Worm (Caenorhabditis elegans): ENCODE results near the gene cnc-2.

cnc-2 gene

DNA sequence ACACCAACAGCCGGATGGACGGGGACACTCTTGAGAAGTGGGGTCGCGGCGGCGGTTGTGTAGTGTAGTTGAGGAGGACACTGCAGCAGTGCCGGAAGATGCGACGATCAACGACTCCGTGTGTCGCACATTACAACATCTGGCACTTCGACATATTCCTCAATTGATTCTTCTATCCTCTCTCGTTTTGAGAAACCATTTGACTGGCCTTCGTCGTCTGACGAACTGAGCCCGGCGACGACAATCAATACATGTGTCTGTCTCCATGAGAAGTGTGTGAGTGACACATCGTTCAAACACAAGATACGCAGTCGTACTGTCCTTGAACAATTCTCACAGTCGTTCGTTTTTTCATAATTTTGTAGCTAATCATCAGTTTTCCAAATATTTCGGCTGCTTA, 22.6 kb upstream of the cnc-2 start:
- TF ChIP-seq him-1 (tag; optimal IDR thresholded peaks at IDR 0.05), result no peak
- no peak for TF ChIP-seq dao-5 (tag; optimal IDR thresholded peaks at IDR 0.05)
- no peak for TF ChIP-seq W03F9.2 (tag; optimal IDR thresholded peaks at IDR 0.05)

DNA sequence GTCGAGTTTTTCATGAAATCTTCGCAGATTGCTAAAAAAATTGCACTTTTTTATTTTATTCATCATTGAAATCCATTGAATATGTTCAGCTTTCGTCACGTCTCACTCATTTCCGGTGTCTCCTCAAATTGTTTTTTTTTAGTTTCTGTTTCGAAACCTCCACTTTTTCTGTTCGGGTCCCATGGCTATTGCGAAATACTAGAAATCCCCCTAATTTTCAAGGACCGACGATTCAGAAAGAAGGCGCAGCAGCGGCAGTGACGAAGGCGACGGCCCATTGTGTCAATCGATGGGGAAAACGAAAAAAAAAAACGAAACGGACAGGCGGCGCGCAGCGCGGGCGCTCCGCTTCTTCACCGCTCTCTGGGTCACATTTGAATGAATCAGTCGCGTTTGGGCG, 22.0 kb upstream of the cnc-2 start:
- TF ChIP-seq dao-5 (tag; optimal IDR thresholded peaks at IDR 0.05) (no peak), W03F9.2 (tag; optimal IDR thresholded peaks at IDR 0.05) (no peak), him-1 (tag; optimal IDR thresholded peaks at IDR 0.05) (no peak)

DNA sequence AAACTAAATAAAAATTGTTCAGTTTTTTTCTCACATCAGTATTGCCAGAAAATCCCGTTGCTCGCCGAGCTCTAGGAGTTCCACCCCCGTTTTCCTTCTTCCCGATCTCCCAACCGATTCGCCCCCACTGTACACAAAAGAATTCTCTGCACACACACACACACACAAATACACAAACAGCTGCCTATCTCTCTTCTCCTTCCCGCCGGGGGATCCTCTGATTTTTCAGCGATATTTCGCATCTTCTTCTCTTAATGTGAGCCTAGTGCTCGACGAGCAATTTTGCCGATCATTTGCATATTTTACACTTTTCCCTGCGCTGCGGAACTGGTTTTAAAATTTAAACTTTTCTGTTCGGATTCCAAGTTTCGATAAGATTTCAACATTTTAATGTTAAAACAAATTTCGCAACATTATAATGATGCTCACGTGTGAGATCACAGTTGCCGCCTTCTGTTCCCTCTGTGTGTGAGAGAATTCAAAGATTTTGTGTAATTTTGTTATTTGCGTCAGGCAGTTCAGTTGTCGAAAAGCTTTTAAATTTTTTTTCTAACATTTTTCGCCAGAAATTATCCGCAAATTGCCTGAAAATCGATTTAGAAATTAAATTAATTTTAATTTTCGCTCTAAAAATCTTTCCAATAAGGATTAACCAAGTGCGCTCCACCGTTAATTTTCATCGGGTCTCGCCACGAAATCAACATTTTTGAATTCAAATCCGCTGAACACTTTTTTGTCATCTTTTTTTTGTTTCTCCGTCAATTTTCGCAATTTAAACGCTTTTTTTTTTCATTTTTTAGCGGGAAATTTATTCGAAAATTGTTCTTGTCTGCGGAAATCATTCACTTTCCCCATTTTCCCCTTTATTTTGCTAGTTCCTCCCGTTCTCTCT, 21.3 kb upstream of the cnc-2 start:
- TF ChIP-seq W03F9.2 (tag; optimal IDR thresholded peaks at IDR 0.05), result peak; percentile 45
- TF ChIP-seq dao-5 (tag; optimal IDR thresholded peaks at IDR 0.05), result no peak

DNA sequence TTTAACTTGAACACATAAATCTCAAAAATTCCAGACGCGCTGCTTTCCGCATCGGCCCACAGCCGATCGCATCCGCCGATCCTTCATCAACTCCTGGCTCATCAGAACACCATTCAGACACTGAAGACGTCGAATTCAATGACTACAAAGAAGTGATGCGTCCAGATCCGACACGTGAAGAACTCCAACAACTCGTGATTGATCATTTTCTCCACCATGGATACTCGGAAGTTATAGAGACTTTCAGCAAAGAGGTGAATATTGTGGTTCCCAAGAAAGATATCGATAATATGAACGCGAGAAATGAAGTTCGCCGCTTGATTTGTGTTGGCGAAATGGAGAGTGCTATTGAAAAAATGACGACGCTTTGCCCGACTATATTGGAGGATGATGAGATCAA, 18.9 kb upstream of the cnc-2 start:
- no peak for TF ChIP-seq W03F9.2 (tag; optimal IDR thresholded peaks at IDR 0.05)
- no peak for TF ChIP-seq him-1 (tag; optimal IDR thresholded peaks at IDR 0.05)
- no peak for TF ChIP-seq dao-5 (tag; optimal IDR thresholded peaks at IDR 0.05)

DNA sequence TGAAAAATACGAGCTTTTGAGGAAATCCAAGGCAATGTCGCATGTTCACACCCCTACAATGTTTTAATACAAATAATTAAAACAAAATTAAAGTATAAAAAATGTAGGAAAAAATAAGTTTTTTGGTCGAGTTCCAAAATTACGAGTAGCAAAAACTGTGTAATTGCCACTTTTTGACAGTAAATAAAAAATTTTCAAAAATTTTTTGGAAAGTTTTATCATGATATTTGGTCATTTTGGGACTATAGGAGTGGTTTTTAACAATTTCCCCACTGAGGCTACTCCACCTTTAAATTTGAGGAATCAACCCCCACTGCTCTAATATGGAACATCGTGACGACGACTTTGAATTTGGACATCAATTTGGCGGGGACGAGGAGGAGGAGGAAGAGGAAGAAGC, 17.5 kb upstream of the cnc-2 start, which contains the start of gene gid-8:
Gene gid-8, plus strand, starts transcription at position 301 of the 400 bp plus-strand sequence.
- TF ChIP-seq dao-5 (tag; optimal IDR thresholded peaks at IDR 0.05), result no peak
- TF ChIP-seq W03F9.2 (tag; optimal IDR thresholded peaks at IDR 0.05), result no peak
- TF ChIP-seq him-1 (tag; optimal IDR thresholded peaks at IDR 0.05), result no peak

DNA sequence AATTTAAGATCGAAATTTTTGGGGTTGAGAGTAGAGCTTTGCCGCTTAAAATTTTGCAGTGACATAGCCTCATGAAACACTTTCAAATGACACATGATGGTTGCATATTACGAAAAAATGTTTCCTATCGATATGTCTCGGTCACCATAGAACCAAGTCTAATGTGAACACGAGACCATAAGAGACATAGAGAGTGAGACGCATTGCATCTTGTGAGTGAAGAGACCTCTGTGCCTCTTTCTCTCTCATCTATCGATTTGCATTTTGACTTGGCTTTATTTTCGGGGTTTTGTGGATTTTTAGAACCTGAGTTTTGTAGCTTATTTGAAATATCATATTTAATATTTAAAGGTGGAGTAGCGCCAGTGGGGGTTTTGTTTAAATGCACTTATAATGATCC, 17.0 kb upstream of the cnc-2 start:
- no peak for TF ChIP-seq W03F9.2 (tag; optimal IDR thresholded peaks at IDR 0.05)
- no peak for TF ChIP-seq him-1 (tag; optimal IDR thresholded peaks at IDR 0.05)
- no peak for TF ChIP-seq dao-5 (tag; optimal IDR thresholded peaks at IDR 0.05)

DNA sequence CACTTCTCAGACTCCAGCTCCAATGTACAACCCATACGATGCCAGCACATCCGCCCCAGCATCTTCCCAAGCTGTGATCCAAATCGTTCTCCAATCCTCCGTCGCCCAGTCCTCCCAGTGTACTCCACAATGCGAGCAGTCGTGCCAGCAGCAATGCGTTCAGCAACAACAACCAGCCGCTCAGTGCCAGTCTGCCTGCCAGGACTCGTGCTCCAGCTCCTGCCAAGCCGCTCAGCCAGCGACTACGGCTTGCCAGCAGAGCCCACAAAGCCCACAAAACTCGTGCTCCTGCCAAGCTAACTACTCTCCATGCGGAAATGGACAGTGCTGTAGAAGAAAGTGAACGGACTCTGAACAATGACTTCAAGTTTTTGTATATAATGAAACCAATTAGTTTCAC, 15.9 kb upstream of the cnc-2 start:
- TF ChIP-seq W03F9.2 (tag; optimal IDR thresholded peaks at IDR 0.05), result no peak
- TF ChIP-seq dao-5 (tag; optimal IDR thresholded peaks at IDR 0.05), result no peak
- no peak for TF ChIP-seq him-1 (tag; optimal IDR thresholded peaks at IDR 0.05)

DNA sequence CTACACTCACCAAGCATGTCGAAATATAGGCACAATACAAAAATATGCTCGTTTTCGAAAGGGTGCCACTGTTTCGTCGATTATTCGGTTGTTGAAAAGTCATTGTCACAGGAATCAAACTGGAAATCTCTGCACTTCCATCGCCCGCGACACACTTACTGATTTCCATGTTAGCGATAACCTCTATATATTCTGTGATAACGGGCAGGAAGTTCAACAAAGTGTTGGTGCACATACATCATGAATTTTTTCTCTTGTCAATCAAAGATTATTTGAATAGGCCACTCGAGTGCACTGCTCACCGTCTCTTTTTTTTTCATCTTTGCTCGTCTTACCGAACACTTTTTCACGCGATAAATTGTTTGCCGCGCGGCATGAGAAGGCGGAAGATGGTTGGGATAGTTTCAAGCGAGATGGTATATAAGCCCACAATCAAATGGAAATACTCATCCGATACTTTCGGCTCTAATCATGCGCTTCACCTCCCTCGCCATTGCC, 14.6 kb upstream of the cnc-2 start, which contains the start of the genes fpn-1.2 and pqn-54:
Gene fpn-1.2, minus strand, starts transcription at position 157 of the 498 bp plus-strand sequence.
Gene pqn-54, plus strand, starts transcription at position 448 of the 498 bp plus-strand sequence.
- no peak for TF ChIP-seq him-1 (tag; optimal IDR thresholded peaks at IDR 0.05)
- no peak for TF ChIP-seq dao-5 (tag; optimal IDR thresholded peaks at IDR 0.05)
- TF ChIP-seq W03F9.2 (tag; optimal IDR thresholded peaks at IDR 0.05), result no peak

DNA sequence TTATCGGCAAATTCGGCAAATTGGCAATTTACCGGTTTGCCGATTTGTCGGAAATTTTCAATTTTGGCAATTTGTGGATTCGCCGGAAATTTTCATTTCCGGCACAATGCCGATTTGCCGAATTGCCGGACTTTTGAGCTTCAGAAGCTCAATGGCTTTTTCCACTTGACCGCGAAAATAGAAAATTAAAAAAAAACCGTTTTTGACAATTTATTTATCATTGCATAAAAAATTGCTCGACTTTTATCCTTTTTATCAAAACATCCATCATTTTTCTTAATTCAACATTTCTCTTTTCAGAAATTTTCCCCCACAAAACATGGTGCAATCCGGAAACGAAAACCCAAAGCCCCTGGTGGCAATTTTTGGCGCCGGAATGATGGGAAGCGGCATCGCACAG, 10.1 kb upstream of the cnc-2 start, which contains the start of gene hacd-1:
Gene hacd-1, plus strand, starts transcription at position 301 of the 400 bp plus-strand sequence.
- TF ChIP-seq him-1 (tag; optimal IDR thresholded peaks at IDR 0.05) (no peak), W03F9.2 (tag; optimal IDR thresholded peaks at IDR 0.05) (no peak), dao-5 (tag; optimal IDR thresholded peaks at IDR 0.05) (no peak)

DNA sequence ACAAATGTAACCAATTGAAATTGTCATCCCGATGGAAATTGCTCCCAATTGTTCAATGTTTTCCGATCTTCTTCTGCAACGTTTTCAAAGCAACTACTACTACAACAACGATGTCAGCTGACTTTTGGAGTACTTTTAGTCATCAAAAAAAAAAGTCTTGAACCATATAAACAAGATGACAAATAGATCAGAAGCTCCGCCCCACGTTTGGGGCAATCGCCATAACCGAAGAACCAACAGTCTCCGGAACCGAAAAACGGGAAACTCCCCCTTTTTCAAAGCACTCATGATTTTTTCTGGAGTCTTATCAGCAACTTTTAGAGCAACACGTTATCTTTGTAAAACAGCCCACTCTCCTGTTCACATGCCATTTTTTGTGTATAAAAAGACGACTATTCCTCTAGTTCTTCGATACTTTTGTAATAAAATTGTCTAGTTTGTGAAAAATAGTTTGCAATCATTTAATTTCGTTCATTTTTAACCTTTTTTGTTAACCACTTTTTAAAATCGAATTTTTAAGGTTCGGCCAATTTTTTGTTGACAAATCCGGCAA, 9.5 kb upstream of the cnc-2 start:
- TF ChIP-seq him-1 (tag; optimal IDR thresholded peaks at IDR 0.05) (no peak), dao-5 (tag; optimal IDR thresholded peaks at IDR 0.05) (no peak), W03F9.2 (tag; optimal IDR thresholded peaks at IDR 0.05) (no peak)

DNA sequence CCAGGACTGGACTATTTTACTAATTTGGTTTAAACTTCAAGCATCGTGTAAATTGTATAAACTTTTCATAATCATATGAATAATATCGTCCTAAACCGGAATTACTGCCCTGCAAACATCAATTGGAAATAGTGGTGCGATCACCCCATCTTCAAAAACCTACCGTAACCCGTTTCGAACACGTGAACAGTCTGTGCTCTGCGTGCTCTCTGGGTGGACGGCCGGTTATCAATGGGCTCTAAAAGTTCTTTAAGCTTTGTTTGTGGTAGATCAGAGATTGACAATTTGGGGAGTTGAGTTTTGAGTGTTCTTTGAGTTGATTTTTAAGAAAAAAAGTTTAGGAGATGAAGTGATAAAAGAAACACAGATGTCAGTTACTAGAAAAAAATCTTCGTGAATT, 6.6 kb upstream of the cnc-2 start:
- no peak for TF ChIP-seq W03F9.2 (tag; optimal IDR thresholded peaks at IDR 0.05)
- no peak for TF ChIP-seq him-1 (tag; optimal IDR thresholded peaks at IDR 0.05)
- no peak for TF ChIP-seq dao-5 (tag; optimal IDR thresholded peaks at IDR 0.05)

DNA sequence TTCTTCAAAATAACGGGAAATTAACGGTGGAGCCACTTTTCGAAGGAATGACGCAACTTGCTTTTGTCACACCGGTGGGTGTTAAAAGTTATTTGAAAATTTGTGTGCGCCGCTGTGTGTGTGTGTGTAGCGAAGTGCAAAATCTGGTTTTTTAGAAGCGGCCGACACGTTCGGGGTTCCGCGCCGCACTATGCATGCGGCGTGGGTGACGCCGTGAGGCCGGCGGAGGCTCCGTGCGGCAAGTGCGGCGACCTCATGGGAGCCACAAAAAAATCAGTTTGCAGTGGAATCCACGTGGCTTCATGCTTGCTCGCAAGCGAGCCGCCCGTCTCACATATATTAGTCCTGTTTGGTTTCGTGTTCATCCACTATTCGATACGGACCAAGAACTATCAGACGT, 5.3 kb upstream of the cnc-2 start:
- no peak for TF ChIP-seq him-1 (tag; optimal IDR thresholded peaks at IDR 0.05)
- TF ChIP-seq dao-5 (tag; optimal IDR thresholded peaks at IDR 0.05), result no peak
- no peak for TF ChIP-seq W03F9.2 (tag; optimal IDR thresholded peaks at IDR 0.05)

DNA sequence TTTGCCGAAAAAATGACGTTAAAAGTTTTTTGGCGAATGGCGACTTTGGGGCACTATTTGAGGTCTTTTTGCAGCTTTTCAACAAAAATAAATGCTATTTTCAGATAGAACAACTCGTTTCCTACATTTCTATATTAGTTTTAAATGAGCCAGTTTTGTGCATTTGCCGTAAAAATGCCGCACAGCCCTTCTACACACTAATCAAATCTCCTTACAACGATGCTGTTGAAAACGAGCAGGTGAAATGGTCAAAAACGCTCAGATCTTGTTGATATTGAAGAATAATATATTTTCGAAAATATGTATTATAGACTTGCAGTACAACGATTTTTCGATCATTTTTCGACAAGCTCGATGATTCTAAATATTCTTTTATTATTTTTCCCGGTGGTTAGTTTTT, 4.8 kb upstream of the cnc-2 start, which contains the start of gene chil-14:
Gene chil-14, plus strand, starts transcription at position 301 of the 400 bp plus-strand sequence.
- TF ChIP-seq dao-5 (tag; optimal IDR thresholded peaks at IDR 0.05) (no peak), W03F9.2 (tag; optimal IDR thresholded peaks at IDR 0.05) (no peak), him-1 (tag; optimal IDR thresholded peaks at IDR 0.05) (no peak)

DNA sequence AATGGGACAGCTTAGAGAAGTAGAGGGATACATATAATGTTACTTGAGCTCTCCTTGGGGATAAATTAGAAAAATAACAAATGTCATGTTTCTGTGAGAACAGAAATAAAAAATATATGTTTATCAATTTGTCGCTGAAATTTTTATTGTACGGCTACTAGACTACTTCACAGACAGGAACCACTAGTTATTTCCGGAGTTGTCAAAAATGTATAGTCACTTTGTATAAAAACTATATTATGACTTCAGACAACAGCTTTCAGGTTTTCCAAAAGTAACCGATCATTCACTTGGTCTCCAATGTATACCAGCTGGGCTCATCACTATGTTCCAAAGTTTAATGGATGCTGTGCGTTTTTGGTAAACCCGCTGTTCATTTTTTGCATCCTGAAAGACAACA, 1.4 kb upstream of the cnc-2 start, which contains the start of gene srj-23:
Gene srj-23, plus strand, starts transcription at position 301 of the 400 bp plus-strand sequence.
- TF ChIP-seq W03F9.2 (tag; optimal IDR thresholded peaks at IDR 0.05) (no peak), him-1 (tag; optimal IDR thresholded peaks at IDR 0.05) (no peak), dao-5 (tag; optimal IDR thresholded peaks at IDR 0.05) (no peak)

Measured in whole organism, L4/young adult.